Worm (Caenorhabditis elegans) whole organism, L4 larva: ENCODE data around the gene rpl-23.

Experiments
- D1046.2 ChIP-seq: fragments of 200-800 bp; sonication (Bioruptor generic); IDR thresholded peaks from 2 replicates; pipeline ENCODE4 v1.3.6; 2022; ENCODE audit warnings: missing genetic modification characterization, missing compliant biosample characterization
- F26F4.8 ChIP-seq: fragments of 200-800 bp; sonication (Bioruptor generic); conservative IDR thresholded peaks from 2 replicates; pipeline ENCODE4 v1.3.6; 2022; ENCODE audit warnings: missing genetic modification characterization, missing compliant biosample characterization
- F44E2.7 ChIP-seq: fragments of 200-800 bp; sonication (Bioruptor generic); IDR thresholded peaks from 2 replicates; pipeline ENCODE4 v2.1.2; 2022; ENCODE audit warnings: missing genetic modification characterization, missing compliant biosample characterization
- R02D3.7 ChIP-seq: fragments of 150-350 bp; sonication (generic microtip); optimal IDR thresholded peaks from 3 replicates; lab custom pipeline; 2014; ENCODE audit warnings: missing biosample characterization, missing genetic modification characterization
- T20F7.1 ChIP-seq: fragments of 200-800 bp; sonication (Bioruptor generic); optimal IDR thresholded peaks from 2 replicates; lab custom pipeline; 2018; ENCODE audit warnings: mild to moderate bottlenecking, missing genetic modification characterization, missing compliant biosample characterization
- T26A8.4 ChIP-seq: fragments of 200-800 bp; sonication (Bioruptor generic); IDR thresholded peaks from 2 replicates; pipeline ENCODE4 v1.3.6; 2022; ENCODE audit warnings: missing genetic modification characterization, missing compliant biosample characterization
- Y105C5A.15 ChIP-seq: fragments of 200-800 bp; sonication (Bioruptor generic); IDR thresholded peaks from 2 replicates; pipeline ENCODE4 v1.3.6; 2022; ENCODE audit warnings: missing genetic modification characterization, missing compliant biosample characterization
- Y75B8A.6 ChIP-seq: fragments of 200-800 bp; sonication (Bioruptor generic); IDR thresholded peaks from 2 replicates; pipeline ENCODE4 v1.3.6; 2022; ENCODE audit warnings: missing genetic modification reagents, missing genetic modification characterization, missing compliant biosample characterization
- ZK337.2 ChIP-seq: fragments of 200-800 bp; sonication (Bioruptor generic); IDR thresholded peaks from 2 replicates; pipeline ENCODE4 v1.3.6; 2022; ENCODE audit warnings: missing genetic modification reagents, missing genetic modification characterization, missing compliant biosample characterization
- ZK546.5 ChIP-seq, 2 experiments: sonication (generic microtip); optimal IDR thresholded peaks; 2 replicates each; lab custom pipeline; 2017; ENCODE audit warnings: missing biosample characterization in 2 of 2, missing genetic modification characterization in 2 of 2
- ceh-44 ChIP-seq: fragments of 200-800 bp; sonication (Bioruptor generic); IDR thresholded peaks from 2 replicates; pipeline ENCODE4 v1.3.6; 2022; ENCODE audit warnings: missing genetic modification reagents, missing genetic modification characterization, missing compliant biosample characterization
- ces-1 ChIP-seq: fragments of 150-350 bp; sonication (generic microtip); optimal IDR thresholded peaks from 4 replicates; lab custom pipeline; 2014; ENCODE audit warnings: missing biosample characterization, missing genetic modification reagents, missing genetic modification characterization
- cey-2 ChIP-seq: sonication (generic microtip); optimal IDR thresholded peaks from 3 replicates; lab custom pipeline; 2017; ENCODE audit warnings: missing genetic modification characterization, mild to moderate bottlenecking, missing compliant biosample characterization, antibody characterized with exemption, borderline replicate concordance; ENCODE audit not compliant: insufficient read depth
- ctbp-1 ChIP-seq: fragments of 200-800 bp; sonication (Bioruptor generic); IDR thresholded peaks from 2 replicates; pipeline ENCODE4 v1.3.6; 2022; ENCODE audit warnings: missing genetic modification reagents, missing genetic modification characterization, missing compliant biosample characterization
- daf-16 ChIP-seq, 3 experiments: sonication (generic microtip); optimal IDR thresholded peaks; 2 replicates each; lab custom pipeline; 2016 to 2017; ENCODE audit warnings: missing genetic modification characterization in 3 of 3, missing genetic modification reagents in 3 of 3, mild to moderate bottlenecking in 2 of 3, missing compliant biosample characterization in 2 of 3, missing biosample characterization in 1 of 3, moderate library complexity in 1 of 3
- daf-8 ChIP-seq: fragments of 200-800 bp; sonication (Bioruptor generic); IDR thresholded peaks from 2 replicates; pipeline ENCODE4 v1.3.6; 2022; ENCODE audit warnings: missing genetic modification characterization, missing compliant biosample characterization
- dmd-6 ChIP-seq: fragments of 200-800 bp; sonication (Bioruptor generic); IDR thresholded peaks from 2 replicates; pipeline ENCODE4 v1.3.6; 2022; ENCODE audit warnings: missing genetic modification reagents, missing genetic modification characterization, missing compliant biosample characterization
- dmd-9 ChIP-seq: fragments of 200-800 bp; sonication (Bioruptor generic); IDR thresholded peaks from 2 replicates; pipeline ENCODE4 v1.3.6; 2022; ENCODE audit warnings: missing genetic modification reagents, missing genetic modification characterization, missing compliant biosample characterization
- dve-1 ChIP-seq: sonication (generic microtip); optimal IDR thresholded peaks from 2 replicates; lab custom pipeline; 2017; ENCODE audit warnings: antibody characterized with exemption, mild to moderate bottlenecking, missing genetic modification characterization, missing compliant biosample characterization; ENCODE audit not compliant: insufficient read depth
- egl-43 ChIP-seq: fragments of 200-800 bp; sonication (Bioruptor generic); IDR thresholded peaks from 2 replicates; pipeline ENCODE4 v1.3.6; 2022; ENCODE audit warnings: missing genetic modification reagents, missing genetic modification characterization, missing compliant biosample characterization
- hlh-11 ChIP-seq: fragments of 200-800 bp; sonication (Bioruptor generic); optimal IDR thresholded peaks from 2 replicates; lab custom pipeline; 2018; ENCODE audit warnings: mild to moderate bottlenecking, missing genetic modification characterization, missing compliant biosample characterization
- lin-15B ChIP-seq: fragments of 150-350 bp; sonication (generic microtip); optimal IDR thresholded peaks from 3 replicates; lab custom pipeline; 2014; ENCODE audit warnings: missing biosample characterization, missing genetic modification characterization
- lin-38 ChIP-seq: fragments of 200-800 bp; sonication (Bioruptor generic); IDR thresholded peaks from 2 replicates; pipeline ENCODE4 v1.3.6; 2022; ENCODE audit warnings: missing genetic modification reagents, missing genetic modification characterization, missing compliant biosample characterization
- lin-39 ChIP-seq: fragments of 150-350 bp; optimal IDR thresholded peaks from 2 replicates; lab custom pipeline; 2014; ENCODE audit warnings: missing biosample characterization, missing genetic modification reagents, missing genetic modification characterization
- madf-5 ChIP-seq, 2 experiments: fragments of 200-800 bp; sonication (Bioruptor generic); IDR thresholded peaks; 2 replicates each; pipeline ENCODE4 v1.3.6; 2022; ENCODE audit warnings: missing compliant biosample characterization in 2 of 2, missing genetic modification characterization in 2 of 2
- madf-9 ChIP-seq: fragments of 200-800 bp; sonication (Bioruptor generic); conservative IDR thresholded peaks from 2 replicates; pipeline ENCODE4 v1.3.6; 2022; ENCODE audit warnings: missing genetic modification reagents, missing genetic modification characterization, missing compliant biosample characterization
- mdt-29 ChIP-seq: fragments of 200-800 bp; sonication (Bioruptor generic); IDR thresholded peaks from 2 replicates; pipeline ENCODE4 v1.3.6; 2022; ENCODE audit warnings: missing genetic modification reagents, missing genetic modification characterization, missing compliant biosample characterization
- mep-1 ChIP-seq: fragments of 150-350 bp; sonication (generic microtip); optimal IDR thresholded peaks from 3 replicates; lab custom pipeline; 2014; ENCODE audit warnings: missing biosample characterization, missing genetic modification characterization
- mes-2 ChIP-seq: sonication (generic microtip); optimal IDR thresholded peaks from 2 replicates; lab custom pipeline; 2016; ENCODE audit warnings: missing genotype, mild to moderate bottlenecking, missing genetic modification characterization, missing compliant biosample characterization; ENCODE audit not compliant: poor library complexity, severe bottlenecking
- mxl-2 ChIP-seq: fragments of 200-800 bp; sonication (Bioruptor generic); conservative IDR thresholded peaks from 2 replicates; pipeline ENCODE4 v1.3.6; 2022; ENCODE audit warnings: missing genetic modification reagents, missing genetic modification characterization, missing compliant biosample characterization
- nhr-10 ChIP-seq: fragments of 150-350 bp; optimal IDR thresholded peaks from 2 replicates; lab custom pipeline; 2014; ENCODE audit warnings: missing biosample characterization, missing genetic modification characterization
- nhr-11 ChIP-seq: fragments of 150-350 bp; optimal IDR thresholded peaks from 2 replicates; lab custom pipeline; 2014; ENCODE audit warnings: missing biosample characterization, missing genetic modification characterization
- nhr-28 ChIP-seq: fragments of 150-350 bp; optimal IDR thresholded peaks from 2 replicates; lab custom pipeline; 2014; ENCODE audit warnings: missing biosample characterization, missing genetic modification characterization
- nhr-41 ChIP-seq: fragments of 200-800 bp; sonication (Bioruptor generic); IDR thresholded peaks from 2 replicates; pipeline ENCODE4 v1.3.6; 2022; ENCODE audit warnings: missing genetic modification reagents, missing genetic modification characterization, missing compliant biosample characterization
- nhr-48 ChIP-seq: sonication (generic microtip); optimal IDR thresholded peaks from 2 replicates; lab custom pipeline; 2016; ENCODE audit warnings: mild to moderate bottlenecking, missing genetic modification characterization, missing compliant biosample characterization
- php-3 ChIP-seq: fragments of 200-800 bp; sonication (Bioruptor generic); IDR thresholded peaks from 2 replicates; pipeline ENCODE4 v1.3.6; 2022; ENCODE audit warnings: missing genetic modification reagents, missing genetic modification characterization, missing compliant biosample characterization
- pqm-1 ChIP-seq: sonication (generic microtip); optimal IDR thresholded peaks from 2 replicates; lab custom pipeline; 2017; ENCODE audit warnings: missing biosample characterization, missing genetic modification characterization
- sdz-12 ChIP-seq: fragments of 200-800 bp; sonication (Bioruptor generic); optimal IDR thresholded peaks from 2 replicates; lab custom pipeline; 2018; ENCODE audit warnings: mild to moderate bottlenecking, missing genetic modification characterization, missing compliant biosample characterization
- set-16 ChIP-seq: fragments of 200-800 bp; sonication (Bioruptor generic); IDR thresholded peaks from 2 replicates; pipeline ENCODE4 v1.3.6; 2022; ENCODE audit warnings: missing genetic modification reagents, missing genetic modification characterization, missing compliant biosample characterization
- spr-3 ChIP-seq: fragments of 200-800 bp; sonication (Bioruptor generic); optimal IDR thresholded peaks from 2 replicates; lab custom pipeline; 2018; ENCODE audit warnings: mild to moderate bottlenecking, missing genetic modification characterization, missing compliant biosample characterization
- tra-1 ChIP-seq: fragments of 200-800 bp; sonication (Bioruptor generic); IDR thresholded peaks from 2 replicates; pipeline ENCODE4 v1.3.6; 2022; ENCODE audit warnings: missing genetic modification reagents, missing genetic modification characterization, missing compliant biosample characterization
- unc-130 ChIP-seq: sonication (generic microtip); optimal IDR thresholded peaks from 2 replicates; lab custom pipeline; 2016; ENCODE audit warnings: missing genetic modification reagents, missing genetic modification characterization, missing compliant biosample characterization
- unc-39 ChIP-seq: sonication (generic microtip); optimal IDR thresholded peaks from 2 replicates; lab custom pipeline; 2017; ENCODE audit warnings: missing biosample characterization, missing genetic modification characterization
- zfp-2 ChIP-seq: sonication (generic microtip); optimal IDR thresholded peaks from 2 replicates; lab custom pipeline; 2016; ENCODE audit warnings: mild to moderate bottlenecking, missing genetic modification characterization, missing compliant biosample characterization
- zip-2 ChIP-seq: fragments of 150-350 bp; optimal IDR thresholded peaks from 2 replicates; lab custom pipeline; 2014; ENCODE audit warnings: missing biosample characterization, missing genetic modification characterization
- ztf-11 ChIP-seq: fragments of 150-350 bp; optimal IDR thresholded peaks from 2 replicates; lab custom pipeline; 2014; ENCODE audit warnings: missing biosample characterization, missing genetic modification characterization

The rpl-23 gene

ce11 chrIII:5708024-5708423 is 2.1 kb upstream of the rpl-23 start:
- TF ChIP-seq madf-5 (GFP tag; IDR thresholded peaks at IDR 0.05; lab: Robert Waterston, UW) (no peak), zip-2 (tag; lab: Kevin White, UChicago) (no peak), nhr-11 (tag; lab: Kevin White, UChicago) (peak; percentile 27), F26F4.8 (GFP tag; lab: Robert Waterston, UW) (0 out of 2 replicates have a peak, but pooled peaks have one; percentile 5), ctbp-1 (GFP tag; lab: Robert Waterston, UW) (0 out of 2 replicates have a peak, but pooled peaks have one; percentile 17), daf-16 (GFP tag; optimal IDR thresholded peaks at IDR 0.05; lab: Kevin White, UChicago) (peak in 1 of 2 experiments; percentile 5), daf-16 (tag; optimal IDR thresholded peaks at IDR 0.05; lab: Kevin White, UChicago) (no peak), egl-43 (0 out of 2 replicates have a peak, but pooled peaks have one; percentile 29), mes-2 (tag; lab: Kevin White, UChicago) (peak; percentile 1), hlh-11 (tag; lab: Kevin White, UChicago) (peak; percentile 30)

- TF ChIP-seq pqm-1 (tag; lab: Kevin White, UChicago) (no peak), mxl-2 (GFP tag; lab: Robert Waterston, UW) (no peak), tra-1 (no peak), ZK337.2 (GFP tag; lab: Robert Waterston, UW) (no peak), lin-39 (no peak), php-3 (GFP tag; lab: Robert Waterston, UW) (no peak), zfp-2 (tag; lab: Kevin White, UChicago) (no peak), dmd-6 (no peak), nhr-41 (GFP tag; lab: Robert Waterston, UW) (no peak), lin-38 (GFP tag; lab: Robert Waterston, UW) (no peak), Y75B8A.6 (GFP tag; lab: Robert Waterston, UW) (no peak), madf-9 (GFP tag; lab: Robert Waterston, UW) (no peak), spr-3 (GFP tag; lab: Kevin White, UChicago) (no peak), mep-1 (tag; lab: Kevin White, UChicago) (no peak)
Observed at ce11 chrIII:5707546-5707945, 1.6 kb upstream of the rpl-23 start.

ce11 chrIII:5705228-5705888 is 569 bp downstream of the rpl-23 start, which contains the start of gene swp-1:
TSS of gene swp-1 (minus strand) at chrIII:5705525.
- TF ChIP-seq ces-1 (GFP tag; lab: Kevin White, UChicago) (no peak), daf-8 (GFP tag; lab: Robert Waterston, UW) (no peak), nhr-10 (tag; lab: Kevin White, UChicago) (no peak), spr-3 (GFP tag; lab: Kevin White, UChicago) (no peak), lin-15B (tag; lab: Kevin White, UChicago) (no peak), dmd-9 (GFP tag; lab: Robert Waterston, UW) (no peak), pqm-1 (tag; lab: Kevin White, UChicago) (no peak), R02D3.7 (tag; lab: Kevin White, UChicago) (peak; percentile 20), sdz-12 (no peak), D1046.2 (GFP tag; lab: Robert Waterston, UW) (no peak), Y105C5A.15 (GFP tag; lab: Robert Waterston, UW) (peak; percentile 3; the same call in 1 of the 2 replicates), ZK546.5 (tag; optimal IDR thresholded peaks at IDR 0.05; lab: Kevin White, UChicago) (no peak), nhr-48 (tag; lab: Kevin White, UChicago) (no peak), egl-43 (no peak), F44E2.7 (no peak), ceh-44 (no peak), madf-9 (GFP tag; lab: Robert Waterston, UW) (no peak), T20F7.1 (GFP tag; lab: Kevin White, UChicago) (no peak), cey-2 (tag; lab: Kevin White, UChicago) (no peak), nhr-41 (GFP tag; lab: Robert Waterston, UW) (no peak), T26A8.4 (GFP tag; lab: Robert Waterston, UW) (no peak), ztf-11 (tag; lab: Kevin White, UChicago) (no peak), nhr-28 (no peak), set-16 (no peak), unc-39 (tag; lab: Kevin White, UChicago) (no peak), unc-130 (GFP tag; lab: Kevin White, UChicago) (peak; percentile 5), hlh-11 (tag; lab: Kevin White, UChicago) (no peak), dve-1 (tag; lab: Kevin White, UChicago) (no peak), madf-5 (GFP tag; IDR thresholded peaks at IDR 0.05; lab: Robert Waterston, UW) (no peak), mdt-29 (GFP tag; lab: Robert Waterston, UW) (no peak)
